Worm (Caenorhabditis elegans) whole organism, L4/young adult: ENCODE data around the gene lys-7.

Experiments used
- W03F9.2 ChIP-seq: fragments of 150-350 bp; optimal IDR thresholded peaks from 2 replicates; lab custom pipeline; 2014; ENCODE audit warnings: missing biosample characterization, missing genetic modification characterization
- dao-5 ChIP-seq: sonication (generic microtip); optimal IDR thresholded peaks from 2 replicates; lab custom pipeline; 2016; ENCODE audit warnings: missing genotype, missing genetic modification characterization, moderate library complexity, missing compliant biosample characterization

- TF ChIP-seq W03F9.2 (tag; lab: Kevin White, UChicago): no peak
- no peak for TF ChIP-seq dao-5
These were observed 30.0 kb upstream of the lys-7 start, which contains the start of gene str-226 for ce11 chrV:3512381-3512780.
